Worm (Caenorhabditis elegans): ENCODE results near the gene Y57G11C.33.

The Y57G11C.33 gene

DNA sequence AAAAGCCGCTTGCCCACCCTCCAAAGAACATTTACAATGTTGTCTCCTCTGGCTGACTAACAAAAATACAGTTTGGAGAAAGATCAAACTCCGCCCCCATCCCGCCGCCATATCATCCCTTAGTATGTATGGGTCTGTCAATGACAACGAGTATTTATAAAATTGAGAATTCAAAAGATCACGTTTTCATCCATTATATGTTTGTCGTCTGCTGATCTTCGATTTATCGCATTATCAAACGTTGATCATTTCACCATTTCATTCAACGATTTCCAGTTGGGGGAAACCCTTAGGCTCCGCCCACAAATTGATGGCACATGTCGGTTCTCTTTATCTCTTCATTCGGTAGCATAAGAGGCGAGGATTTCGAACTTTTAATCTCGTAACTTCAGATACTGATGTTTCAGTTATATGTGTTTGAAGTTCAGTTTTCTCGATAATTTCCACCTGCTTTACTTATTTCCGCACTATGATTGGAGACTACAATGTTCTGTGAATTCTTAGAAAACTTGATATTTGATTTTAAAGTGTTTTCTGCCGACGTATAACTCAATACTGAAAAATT, 42.6 kb upstream of the Y57G11C.33 start:
- TF ChIP-seq dmd-6 (GFP tag; IDR thresholded peaks at IDR 0.05) (peak; percentile 68), cey-2 (tag; optimal IDR thresholded peaks at IDR 0.05; ENCODE audit: borderline replicate concordance, insufficient read depth) (peak; percentile 10), set-16 (GFP tag; IDR thresholded peaks at IDR 0.05) (no peak), hlh-30 (tag; optimal IDR thresholded peaks at IDR 0.05; ENCODE audit: insufficient read depth) (peak; percentile 67), mes-2 (tag; optimal IDR thresholded peaks at IDR 0.05; ENCODE audit: poor library complexity, severe bottlenecking) (no peak), snpc-4 (tag; optimal IDR thresholded peaks at IDR 0.05) (no peak), nhr-76 (tag; optimal IDR thresholded peaks at IDR 0.05) (no peak), lir-3 (tag; optimal IDR thresholded peaks at IDR 0.05) (no peak), mxl-3 (GFP tag; optimal IDR thresholded peaks at IDR 0.05) (peak; percentile 61), hif-1 (tag; optimal IDR thresholded peaks at IDR 0.05) (peak in 1 of 2 experiments; percentile 41), lsy-2 (tag; optimal IDR thresholded peaks at IDR 0.05) (no peak), nhr-28 (tag; optimal IDR thresholded peaks at IDR 0.05) (peak; percentile 70), daf-16 (GFP tag; optimal IDR thresholded peaks at IDR 0.05) (no peak), daf-16 (tag; optimal IDR thresholded peaks at IDR 0.05) (no peak), nhr-77 (tag; optimal IDR thresholded peaks at IDR 0.05) (no peak), Y5F2A.4 (GFP tag; optimal IDR thresholded peaks at IDR 0.05) (no peak), tra-1 (GFP tag; IDR thresholded peaks at IDR 0.05) (0 out of 2 replicates have a peak, but pooled peaks have one; percentile 5), hlh-11 (tag; optimal IDR thresholded peaks at IDR 0.05) (peak; percentile 66), ama-1 (optimal IDR thresholded peaks at IDR 0.05) (peak; percentile 11), nhr-10 (tag; optimal IDR thresholded peaks at IDR 0.05) (peak; percentile 46), nhr-11 (tag; optimal IDR thresholded peaks at IDR 0.05) (peak; percentile 8), nhr-48 (tag; optimal IDR thresholded peaks at IDR 0.05) (peak; percentile 58), mdl-1 (tag; optimal IDR thresholded peaks at IDR 0.05) (peak in 1 of 2 experiments; percentile 77), dve-1 (tag; optimal IDR thresholded peaks at IDR 0.05; ENCODE audit: insufficient read depth) (peak; percentile 67), mep-1 (tag; optimal IDR thresholded peaks at IDR 0.05) (peak; percentile 7), ceh-20 (GFP tag; IDR thresholded peaks at IDR 0.05) (no peak), nhr-6 (tag; optimal IDR thresholded peaks at IDR 0.05) (peak; percentile 11)

DNA sequence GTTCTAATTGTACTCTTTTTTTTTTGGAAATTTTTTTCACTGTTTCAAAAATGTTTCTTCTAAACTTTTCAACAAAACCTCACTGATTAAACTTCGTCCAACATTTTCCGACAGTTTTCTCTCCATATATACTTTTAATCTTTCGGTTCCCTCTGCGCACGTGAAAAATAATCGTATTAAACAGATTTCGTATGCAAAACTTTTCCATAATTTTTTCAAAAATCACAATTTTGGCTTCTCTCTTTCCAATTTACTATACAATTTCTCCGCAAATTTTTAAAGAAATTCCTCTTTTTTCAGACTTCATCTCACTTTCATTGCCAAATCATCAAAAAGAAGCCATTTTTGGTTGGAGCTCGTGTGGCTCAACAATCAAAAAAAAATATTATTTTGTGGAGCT, 40.6 kb upstream of the Y57G11C.33 start, which contains the start of gene dmd-6:
TSS of gene dmd-6 (plus strand) at position 301 of the 400 bp plus-strand sequence.
- TF ChIP-seq nhr-48 (tag; optimal IDR thresholded peaks at IDR 0.05) (no peak), mdl-1 (tag; optimal IDR thresholded peaks at IDR 0.05) (no peak), ztf-7 (tag; optimal IDR thresholded peaks at IDR 0.05) (no peak), lin-29 (GFP tag; IDR thresholded peaks at IDR 0.05) (no peak), hmg-1.1 (GFP tag; IDR thresholded peaks at IDR 0.05) (no peak), ceh-44 (GFP tag; IDR thresholded peaks at IDR 0.05) (no peak), nhr-76 (tag; optimal IDR thresholded peaks at IDR 0.05) (no peak), dmd-9 (GFP tag; IDR thresholded peaks at IDR 0.05) (no peak), mep-1 (tag; optimal IDR thresholded peaks at IDR 0.05) (no peak), ztf-11 (tag; optimal IDR thresholded peaks at IDR 0.05) (no peak), daf-16 (GFP tag; optimal IDR thresholded peaks at IDR 0.05) (no peak), daf-16 (tag; optimal IDR thresholded peaks at IDR 0.05) (no peak)

DNA sequence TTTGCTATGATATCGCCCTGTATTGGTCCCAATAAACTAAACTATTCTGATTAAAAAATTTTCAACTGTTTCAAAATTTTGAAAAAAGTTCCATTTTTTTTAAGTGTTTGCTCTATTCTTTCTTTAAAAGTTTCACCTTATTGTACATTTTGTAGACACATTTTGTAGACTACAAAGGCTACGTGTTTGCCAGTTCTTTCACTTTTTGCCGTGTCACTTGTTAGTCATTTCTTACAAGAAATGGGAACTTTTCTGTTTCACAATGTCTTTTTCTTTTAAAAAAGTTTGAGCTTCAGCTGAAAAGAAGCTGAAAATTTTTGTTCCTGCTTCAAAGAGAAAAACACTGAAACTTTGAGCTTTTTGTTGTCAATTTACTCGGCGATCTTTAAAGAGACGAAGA, 39.8 kb upstream of the Y57G11C.33 start:
- TF ChIP-seq daf-16 (GFP tag; optimal IDR thresholded peaks at IDR 0.05) (no peak), daf-16 (tag; optimal IDR thresholded peaks at IDR 0.05) (peak; percentile 2), aha-1 (tag) (peak; percentile 90), zip-2 (tag; optimal IDR thresholded peaks at IDR 0.05) (no peak), nhr-28 (tag; optimal IDR thresholded peaks at IDR 0.05) (peak; percentile 72)

DNA sequence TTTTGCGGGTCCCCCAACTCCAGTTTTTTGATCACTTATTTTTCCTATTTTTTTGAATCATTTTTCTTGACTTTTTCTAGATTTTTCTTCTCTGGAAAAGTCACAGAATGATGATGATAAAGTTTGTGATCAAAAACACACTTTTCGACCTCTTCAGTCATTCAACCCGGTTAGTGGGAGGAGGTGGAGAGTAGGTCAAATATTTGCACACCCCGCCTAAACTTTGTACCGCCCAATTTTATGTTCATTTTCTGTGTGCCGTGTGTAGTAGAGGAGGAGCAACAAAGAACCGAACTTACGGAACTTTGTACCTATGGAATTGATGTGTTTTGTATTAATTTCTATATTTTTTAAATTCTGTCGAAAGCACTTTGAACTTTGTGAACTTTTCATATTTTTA, 39.4 kb upstream of the Y57G11C.33 start:
- TF ChIP-seq unc-39 (tag; optimal IDR thresholded peaks at IDR 0.05) (no peak), pha-4 (GFP tag; IDR thresholded peaks at IDR 0.05) (0 out of 2 replicates have a peak, but pooled peaks have one; percentile 12), pha-4 (tag; optimal IDR thresholded peaks at IDR 0.05) (no peak), nhr-28 (tag; optimal IDR thresholded peaks at IDR 0.05) (peak; percentile 35), zip-2 (tag; optimal IDR thresholded peaks at IDR 0.05) (no peak), lin-39 (tag; optimal IDR thresholded peaks at IDR 0.05) (no peak), cey-2 (tag; optimal IDR thresholded peaks at IDR 0.05; ENCODE audit: borderline replicate concordance, insufficient read depth) (no peak), ctbp-1 (GFP tag; IDR thresholded peaks at IDR 0.05) (no peak), unc-62 (GFP tag; optimal IDR thresholded peaks at IDR 0.05 in 1 of 2) (peak in 1 of 2 experiments; percentile 77), unc-62 (tag; optimal IDR thresholded peaks at IDR 0.05) (no peak), Y75B8A.6 (GFP tag; IDR thresholded peaks at IDR 0.05) (0 out of 2 replicates have a peak, but pooled peaks have one; percentile 18), hmg-1.1 (GFP tag; IDR thresholded peaks at IDR 0.05) (0 out of 2 replicates have a peak, but pooled peaks have one; percentile 7), hlh-30 (tag; optimal IDR thresholded peaks at IDR 0.05; ENCODE audit: insufficient read depth) (peak; percentile 14), hlh-11 (tag; optimal IDR thresholded peaks at IDR 0.05) (peak; percentile 26), ceh-20 (GFP tag; IDR thresholded peaks at IDR 0.05) (no peak), dmd-6 (GFP tag; IDR thresholded peaks at IDR 0.05) (peak; percentile 57)

All from whole organism, L4 larva.